Fruit fly (Drosophila melanogaster) whole organism, larva: ENCODE data around the gene Acer.

ENCODE experiments used
- noc ChIP-seq: fragments of 200-800 bp; sonication (Bioruptor generic); optimal IDR thresholded peaks from 3 replicates; lab custom pipeline; 2019; ENCODE audit warnings: missing biosample characterization, mild to moderate bottlenecking, missing genetic modification characterization, moderate library complexity

The Acer gene

DNA sequence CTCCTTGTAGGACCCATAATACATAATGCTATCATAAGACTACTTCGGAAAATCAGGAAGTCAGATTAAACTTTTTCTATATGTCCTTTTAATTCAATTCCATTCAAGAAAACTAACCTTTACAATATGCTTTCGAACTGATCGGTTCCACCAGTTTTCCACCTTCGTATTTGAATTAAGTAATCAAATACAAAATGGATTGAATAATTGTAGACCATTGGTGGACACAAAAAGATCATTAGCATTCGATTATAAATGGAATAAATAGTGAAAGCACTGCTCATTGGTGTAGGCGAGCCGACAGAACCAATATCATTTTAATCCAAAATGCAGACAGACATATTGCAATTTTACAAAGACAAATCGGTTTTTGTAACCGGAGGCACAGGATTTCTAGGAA, 2.3 kb upstream of the Acer start, which contains the start of gene Sgp:
Sgp (plus strand) TSS at position 301 of the 400 bp plus-strand sequence.
- TF ChIP-seq noc, result no peak

DNA sequence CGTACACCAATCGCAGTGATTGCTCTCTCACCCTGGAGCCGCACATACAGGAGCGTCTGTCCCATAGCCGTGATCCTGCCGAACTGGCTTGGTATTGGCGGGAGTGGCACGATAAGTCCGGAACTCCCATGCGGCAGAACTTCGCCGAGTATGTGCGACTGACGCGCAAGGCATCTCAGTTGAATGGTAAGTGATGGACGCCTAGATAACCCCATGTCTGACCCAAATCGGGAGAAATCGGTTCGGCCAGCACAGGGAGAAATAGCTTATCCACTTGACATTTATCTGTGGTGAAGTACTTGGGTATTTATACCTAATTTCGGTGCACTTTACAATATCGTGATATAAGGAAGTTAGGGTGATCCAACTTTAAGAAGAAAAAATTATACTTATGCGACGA, 1.0 kb downstream of the Acer start:
- TF ChIP-seq noc, result no peak

DNA sequence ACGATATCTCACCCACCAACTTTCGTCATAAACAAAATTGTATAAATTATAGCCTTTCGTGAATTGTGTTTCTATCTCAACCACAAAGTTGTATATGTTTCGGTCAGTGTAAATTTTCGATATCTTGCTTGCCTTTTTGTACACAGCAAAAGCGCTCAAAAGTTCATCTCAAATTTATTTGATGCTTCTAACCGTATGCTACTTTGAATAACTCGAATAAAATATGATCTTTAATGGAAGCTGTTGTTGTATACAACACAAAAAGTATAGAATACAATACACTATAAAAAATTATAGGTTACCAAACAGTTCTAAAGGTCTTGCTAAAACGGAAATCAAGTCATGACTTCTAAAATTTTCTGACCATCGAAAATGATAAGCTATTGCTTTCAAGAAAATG, 3.3 kb downstream of the Acer start:
- TF ChIP-seq noc, result no peak

DNA sequence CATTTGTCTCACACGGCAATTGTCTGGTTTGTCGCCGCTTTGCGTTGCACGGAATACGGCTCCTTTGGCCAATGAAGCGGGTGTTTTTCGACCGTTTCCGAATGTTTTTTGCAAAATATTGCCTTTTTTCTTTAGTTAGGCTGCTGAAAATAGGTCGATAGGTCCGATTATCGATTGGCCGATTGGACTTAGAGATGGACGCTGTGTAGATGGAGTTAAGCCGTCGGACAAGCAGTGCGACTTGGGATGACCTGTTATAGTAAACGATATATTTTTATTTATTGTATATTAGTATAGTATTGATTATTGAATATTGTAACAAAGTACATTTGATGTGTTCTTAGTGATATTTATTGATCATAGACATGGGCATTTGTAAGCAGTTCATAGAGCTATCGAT, 6.6 kb downstream of the Acer start, which contains the start of the genes lmgA and lmgB:
lmgA (minus strand) TSS at position 301 of the 400 bp plus-strand sequence.
lmgB (minus strand) TSS at position 301 of the 400 bp plus-strand sequence.
- TF ChIP-seq noc, result peak; percentile 31

DNA sequence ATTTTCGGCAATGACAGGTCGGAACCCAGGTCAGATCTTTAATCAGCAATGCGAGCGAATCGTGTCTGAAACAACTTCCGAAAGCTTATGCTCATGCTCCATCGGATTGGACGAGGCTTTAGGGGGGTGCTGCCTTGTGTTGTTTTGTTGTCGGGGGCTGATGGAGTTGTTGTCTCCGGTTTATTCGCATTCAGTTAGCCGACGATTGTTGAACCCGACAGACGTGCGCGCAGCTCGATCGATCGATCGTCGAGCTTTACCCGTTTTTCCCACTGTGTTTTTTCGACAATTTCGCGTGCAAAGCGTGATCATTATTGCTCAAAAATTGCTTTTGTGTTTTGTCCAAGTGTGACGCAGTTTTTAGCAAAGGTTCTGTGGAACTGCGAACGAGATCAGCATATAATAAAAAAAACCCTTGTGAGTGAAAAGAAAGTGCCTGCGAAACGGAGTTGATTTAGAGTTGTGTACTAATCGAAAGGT, 7.3 kb downstream of the Acer start, which contains the start of gene CG17834:
CG17834 (plus strand) TSS at position 191 of the 480 bp plus-strand sequence.
- peak; percentile 41 for TF ChIP-seq noc

DNA sequence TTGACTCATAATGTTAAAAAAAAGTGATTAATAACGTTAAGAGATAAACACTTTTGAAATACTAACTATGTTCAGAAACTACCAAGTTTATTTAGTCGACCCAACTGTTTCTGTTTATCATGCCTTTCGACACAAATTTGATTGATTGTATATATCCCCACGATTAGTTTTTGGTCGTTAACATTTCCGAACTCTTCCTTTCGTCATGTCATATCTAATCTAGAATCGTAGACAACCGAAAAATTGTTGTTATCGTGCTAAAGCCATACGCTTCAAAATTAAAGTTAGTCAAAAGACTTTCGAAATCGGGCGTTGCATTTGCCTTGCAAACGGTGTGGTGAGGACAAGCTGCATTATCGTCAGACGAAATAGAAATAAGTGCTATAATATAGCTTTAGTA, 8.5 kb downstream of the Acer start:
- no peak for TF ChIP-seq noc

DNA sequence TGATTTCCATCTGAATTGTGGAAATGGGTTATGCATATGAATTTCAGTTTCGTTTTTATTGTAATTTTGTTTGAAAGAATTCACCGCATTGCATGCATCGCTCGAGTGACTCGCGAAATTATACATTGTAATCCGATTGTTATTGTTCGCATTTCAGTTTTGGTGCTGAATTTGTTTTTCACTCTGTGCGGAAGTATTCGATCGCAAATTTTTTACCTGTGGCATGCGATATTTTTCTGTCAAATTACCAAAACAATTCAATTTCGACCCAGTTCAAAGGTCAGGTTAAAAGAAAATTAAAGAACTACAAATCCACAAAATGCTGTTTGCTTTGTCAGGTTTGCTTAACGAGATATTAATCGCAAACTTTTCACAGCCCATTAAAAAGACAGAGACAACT, 11.1 kb downstream of the Acer start:
- TF ChIP-seq noc, result no peak

DNA sequence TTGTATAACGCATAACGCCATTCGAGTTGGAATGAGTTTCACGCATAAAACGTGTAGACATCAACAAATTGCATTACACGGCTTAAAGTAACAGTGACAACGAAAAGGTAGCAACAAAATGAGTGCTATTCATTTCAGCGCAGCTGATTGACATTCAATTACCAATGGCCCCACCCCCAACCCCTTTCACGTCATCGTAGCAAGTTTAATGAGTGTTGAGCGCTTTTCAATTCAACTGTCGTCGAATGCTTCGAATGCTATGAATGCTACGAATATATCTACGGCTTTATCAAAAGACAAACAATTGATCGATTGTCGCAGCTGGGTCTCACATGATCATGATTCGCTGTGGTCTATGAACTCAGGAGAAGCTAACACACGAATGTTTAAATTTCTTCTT, 11.9 kb downstream of the Acer start:
- TF ChIP-seq noc, result no peak

DNA sequence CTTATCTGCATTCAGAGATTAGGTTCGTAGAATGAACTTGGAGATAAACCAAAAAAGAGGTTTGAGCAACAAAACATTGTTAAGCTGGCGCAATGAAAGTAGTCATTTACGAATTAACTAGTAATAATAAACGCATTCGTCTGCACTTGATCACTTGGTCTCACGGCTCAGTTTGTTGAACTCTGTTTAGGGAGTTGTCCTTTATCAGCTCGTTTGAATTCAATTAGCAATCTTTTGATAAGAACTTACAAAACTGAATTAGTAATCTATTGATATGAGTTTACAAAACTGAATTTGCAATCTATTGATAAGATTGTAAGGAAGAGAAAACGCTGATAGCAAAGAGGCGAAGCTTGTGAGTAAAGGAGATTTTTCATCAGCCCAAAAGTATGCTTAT, 12.4 kb downstream of the Acer start:
- no peak for TF ChIP-seq noc

DNA sequence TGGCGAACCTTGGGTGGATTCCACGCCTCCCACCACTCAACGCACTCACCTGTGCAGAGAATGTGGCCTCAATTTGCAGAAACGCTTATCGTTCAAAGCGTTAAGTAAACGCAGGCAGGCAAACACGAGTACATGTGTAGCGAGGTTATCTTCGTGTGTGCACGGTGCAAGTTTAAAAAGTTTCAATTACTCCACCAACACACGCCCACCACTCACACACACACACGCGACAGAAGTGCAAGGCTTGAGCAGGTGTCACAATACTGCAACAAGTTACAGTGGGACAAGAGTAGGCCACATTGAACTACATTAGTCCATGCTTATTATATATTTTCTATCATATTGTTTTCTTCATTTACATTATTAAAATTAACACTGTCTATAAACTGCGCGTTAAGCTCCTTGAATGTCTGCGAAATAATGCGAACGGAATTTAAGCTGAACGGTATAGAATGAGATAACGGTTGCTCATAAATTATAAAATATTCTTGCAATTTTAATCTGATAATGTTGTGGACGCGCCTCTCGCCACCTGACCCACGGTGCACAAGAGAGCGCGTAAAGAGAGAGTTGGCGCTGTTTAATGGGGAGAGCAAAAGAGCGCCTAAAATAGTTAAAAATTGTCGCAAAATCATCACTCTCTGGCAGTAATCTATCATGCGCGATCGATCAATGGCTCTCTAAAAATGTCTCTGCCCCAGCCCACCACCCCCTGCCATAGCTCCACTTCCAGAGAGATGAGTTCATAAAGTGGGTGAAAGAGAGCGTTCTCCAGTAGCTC, 13.0 kb downstream of the Acer start:
- TF ChIP-seq noc, result peak; percentile 94

DNA sequence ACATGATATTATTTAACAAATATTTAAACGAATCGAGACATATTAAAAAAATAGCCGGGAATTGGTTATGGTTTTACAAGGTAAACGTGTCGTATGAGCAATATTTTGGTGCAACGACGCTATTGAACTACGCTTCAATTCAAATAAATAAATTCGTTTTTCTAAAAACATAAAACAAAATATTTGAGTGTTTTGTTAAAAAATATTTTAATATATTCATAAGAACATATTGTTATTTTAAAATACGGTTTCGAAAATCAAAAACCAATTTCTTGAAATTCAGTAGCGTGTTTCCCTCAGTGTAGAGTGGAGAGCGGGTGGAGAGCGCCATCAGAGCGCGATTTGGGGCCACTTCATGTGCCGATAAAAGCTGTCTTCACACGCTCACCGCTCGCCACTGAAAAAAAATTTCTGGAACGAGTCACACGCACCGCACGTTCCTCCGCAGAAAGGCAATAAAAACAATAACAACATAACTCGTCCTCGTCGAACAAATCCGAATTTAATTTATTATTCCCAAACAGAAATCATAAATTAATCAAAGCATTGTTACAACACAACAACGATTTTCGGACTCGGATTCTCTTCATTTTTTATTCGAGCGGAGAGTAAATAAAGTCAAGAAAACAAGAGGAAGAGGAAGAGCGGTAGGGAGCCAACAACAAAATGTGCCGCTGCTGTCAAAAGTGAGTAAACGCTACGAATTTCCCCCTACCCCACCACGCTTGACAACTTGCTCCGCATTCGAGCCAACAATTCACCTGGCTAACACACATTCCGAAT, 13.9 kb downstream of the Acer start:
- peak; percentile 90 for TF ChIP-seq noc

DNA sequence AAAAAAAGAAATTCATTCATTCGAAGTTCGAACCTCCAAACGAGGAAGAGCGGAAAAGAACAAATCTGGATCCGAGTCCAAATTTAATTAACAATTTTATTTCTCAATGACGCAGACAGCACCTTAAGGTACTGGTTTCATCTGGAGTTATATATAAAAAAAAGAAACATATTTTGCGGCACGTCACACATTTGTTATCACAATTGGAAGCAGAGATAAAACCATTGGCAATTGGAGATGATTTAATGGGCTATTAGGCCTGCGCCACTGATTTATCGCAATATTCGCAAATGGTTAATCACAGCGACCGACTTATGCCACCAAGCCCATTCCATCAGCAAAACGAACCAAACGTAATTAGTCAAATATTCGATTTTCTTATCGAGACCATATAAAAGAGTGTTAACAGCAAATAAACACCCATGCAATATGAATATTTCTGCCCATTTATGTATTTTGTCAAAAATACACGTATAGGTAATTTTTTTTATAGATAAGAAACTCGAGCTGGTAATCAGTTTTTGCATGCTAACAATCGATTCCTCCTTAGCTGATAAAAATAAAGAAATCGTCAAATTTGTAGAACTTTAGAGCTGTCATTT, 16.8 kb downstream of the Acer start:
- TF ChIP-seq noc, result peak; percentile 13

DNA sequence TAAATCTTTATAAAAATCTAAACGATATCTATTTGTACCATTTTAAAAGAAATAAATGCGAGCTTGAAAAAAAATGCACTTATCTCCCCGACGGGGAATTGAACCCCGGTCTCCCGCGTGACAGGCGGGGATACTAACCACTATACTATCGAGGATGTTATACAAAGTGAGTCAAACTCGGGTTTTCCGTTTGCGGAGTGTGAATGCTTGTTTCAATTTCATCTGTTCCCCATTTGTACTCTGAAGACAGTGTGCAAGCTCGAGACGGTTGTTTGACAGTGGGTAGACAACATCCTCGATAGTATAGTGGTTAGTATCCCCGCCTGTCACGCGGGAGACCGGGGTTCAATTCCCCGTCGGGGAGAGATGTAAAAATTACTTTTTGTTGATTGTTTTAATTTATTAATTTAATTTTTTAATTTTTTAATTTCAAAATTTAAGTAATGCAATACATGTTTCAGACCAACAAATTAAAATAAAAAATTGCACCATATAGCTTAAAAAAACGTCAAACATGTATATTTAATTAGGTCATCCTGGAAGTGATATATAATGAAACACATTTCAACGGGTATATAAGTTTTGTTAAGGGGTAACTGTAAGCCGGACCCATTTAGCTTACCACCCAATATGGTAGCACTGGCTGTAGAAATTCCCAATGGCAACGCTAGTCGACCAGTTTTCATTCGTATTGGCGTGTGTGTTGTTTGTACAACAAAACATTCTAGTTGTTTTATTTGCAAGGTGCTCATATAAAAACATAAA, 19.9 kb downstream of the Acer start, which contains the start of gene Sema1a:
Sema1a (plus strand) TSS at position 679 of the 765 bp plus-strand sequence.
- peak; percentile 13 for TF ChIP-seq noc

DNA sequence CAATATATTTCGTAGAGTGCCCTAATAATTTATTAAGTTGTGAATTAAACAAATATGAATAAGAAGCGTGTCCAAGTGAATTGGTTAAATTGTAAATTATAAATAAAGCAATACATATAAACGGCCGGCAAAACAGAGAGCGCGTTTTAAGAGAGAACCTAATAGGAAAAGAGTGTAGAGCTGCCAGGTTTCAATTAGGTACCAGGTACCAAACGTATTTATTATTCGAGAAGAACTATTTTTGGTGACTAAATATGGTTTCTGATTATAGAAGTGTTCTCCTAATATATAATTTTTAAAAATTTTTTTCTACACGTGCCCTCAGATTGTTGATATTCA, 20.5 kb downstream of the Acer start:
- TF ChIP-seq noc, result no peak

DNA sequence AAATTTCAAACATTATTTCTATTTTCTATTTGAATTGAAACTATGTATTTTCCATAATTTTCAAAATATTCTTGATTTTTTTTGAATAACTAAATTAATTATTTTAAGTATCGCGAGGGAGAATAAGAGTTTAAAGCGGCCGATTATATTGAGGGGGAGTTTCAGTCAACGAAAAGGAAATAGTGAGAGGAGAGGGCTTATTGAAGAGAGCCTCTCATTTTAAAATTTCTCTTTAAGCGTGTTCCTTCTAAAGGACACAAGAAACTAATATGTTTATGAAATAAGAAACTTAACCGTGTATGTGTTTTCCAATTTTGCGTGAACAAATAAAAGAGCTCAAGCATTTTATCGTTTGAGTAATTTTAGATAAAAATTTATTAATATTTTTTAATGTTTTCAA, 20.9 kb downstream of the Acer start:
- no peak for TF ChIP-seq noc

DNA sequence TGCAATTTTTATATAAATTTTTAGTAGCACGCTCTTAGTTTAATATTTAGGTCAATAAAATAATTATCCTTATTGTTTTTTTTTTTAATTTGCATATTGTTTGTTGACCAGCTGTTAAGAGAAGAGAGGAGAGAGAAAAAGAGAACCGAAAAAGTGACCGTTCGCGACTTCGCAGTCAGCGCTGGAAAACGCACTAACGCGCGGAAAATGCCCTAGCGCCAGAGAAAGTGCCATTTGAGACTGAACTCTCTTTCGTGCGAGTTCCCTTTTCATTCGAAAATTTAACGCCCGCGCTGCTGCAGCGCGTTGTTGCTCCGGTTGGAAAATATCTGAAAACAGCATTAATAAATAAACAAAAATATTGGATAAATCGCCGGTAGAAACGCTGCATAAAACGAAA, 21.4 kb downstream of the Acer start:
- TF ChIP-seq noc, result no peak
